Worm (Caenorhabditis elegans) whole organism, L2 larva: ENCODE data around the gene stdh-3.

ENCODE experiments used
- ZK546.5 ChIP-seq: sonication (generic microtip); optimal IDR thresholded peaks from 2 replicates; lab custom pipeline; 2017; ENCODE audit warnings: missing biosample characterization, missing genetic modification characterization
- alr-1 ChIP-seq: fragments of 150-350 bp; optimal IDR thresholded peaks from 2 replicates; lab custom pipeline; 2014; ENCODE audit warnings: missing biosample characterization, missing genetic modification characterization
- ama-1 ChIP-seq: fragments of 150-350 bp; optimal IDR thresholded peaks from 2 replicates; lab custom pipeline; 2018; ENCODE audit warnings: inconsistent platforms
- blmp-1 ChIP-seq: sonication (generic microtip); optimal IDR thresholded peaks from 2 replicates; lab custom pipeline; 2017; ENCODE audit warnings: missing genetic modification characterization, mild to moderate bottlenecking, missing compliant biosample characterization, antibody characterized with exemption, moderate library complexity; ENCODE audit not compliant: insufficient read depth
- ceh-16 ChIP-seq: fragments of 150-350 bp; optimal IDR thresholded peaks from 2 replicates; lab custom pipeline; 2014; ENCODE audit warnings: missing biosample characterization, missing genetic modification characterization
- ceh-82 ChIP-seq: fragments of 150-350 bp; optimal IDR thresholded peaks from 2 replicates; lab custom pipeline; 2014; ENCODE audit warnings: missing biosample characterization, missing genetic modification characterization
- crh-2 ChIP-seq: sonication (generic microtip); optimal IDR thresholded peaks from 2 replicates; lab custom pipeline; 2017; ENCODE audit warnings: missing biosample characterization, missing genetic modification characterization
- elt-1 ChIP-seq: fragments of 150-350 bp; optimal IDR thresholded peaks from 2 replicates; lab custom pipeline; 2014; ENCODE audit warnings: missing biosample characterization, missing genetic modification characterization
- elt-3 ChIP-seq: sonication (generic microtip); optimal IDR thresholded peaks from 2 replicates; lab custom pipeline; 2017; ENCODE audit warnings: missing biosample characterization, missing genetic modification characterization
- fos-1 ChIP-seq: fragments of 150-350 bp; optimal IDR thresholded peaks from 2 replicates; lab custom pipeline; 2014; ENCODE audit warnings: missing biosample characterization, missing genetic modification characterization
- lin-11 ChIP-seq: fragments of 150-350 bp; sonication (generic microtip); optimal IDR thresholded peaks from 2 replicates; lab custom pipeline; 2014; ENCODE audit warnings: missing biosample characterization, missing genetic modification characterization, inconsistent platforms, mixed read lengths
- lin-39 ChIP-seq: fragments of 150-350 bp; optimal IDR thresholded peaks from 2 replicates; lab custom pipeline; 2014; ENCODE audit warnings: missing biosample characterization, missing genetic modification reagents, missing genetic modification characterization
- lsy-2 ChIP-seq, 2 experiments: fragments of 150-350 bp in 1 of 2; sonication (generic microtip) in 1 of 2; optimal IDR thresholded peaks; 2 replicates each; lab custom pipeline; 2014 to 2017; ENCODE audit warnings: missing biosample characterization in 2 of 2, missing genetic modification characterization in 2 of 2
- mbf-1 ChIP-seq: sonication (generic microtip); optimal IDR thresholded peaks from 2 replicates; lab custom pipeline; 2017; ENCODE audit warnings: missing biosample characterization, missing genetic modification characterization
- nhr-10 ChIP-seq: sonication (generic microtip); optimal IDR thresholded peaks from 2 replicates; lab custom pipeline; 2017; ENCODE audit warnings: missing biosample characterization, missing genetic modification characterization
- nhr-11 ChIP-seq: fragments of 150-350 bp; optimal IDR thresholded peaks from 2 replicates; lab custom pipeline; 2014; ENCODE audit warnings: missing biosample characterization, missing genetic modification characterization
- nhr-12 ChIP-seq: fragments of 150-350 bp; optimal IDR thresholded peaks from 2 replicates; lab custom pipeline; 2014; ENCODE audit warnings: missing biosample characterization, missing genetic modification characterization
- nhr-21 ChIP-seq: fragments of 150-350 bp; optimal IDR thresholded peaks from 2 replicates; lab custom pipeline; 2014; ENCODE audit warnings: missing biosample characterization, missing genetic modification characterization
- nhr-23 ChIP-seq: fragments of 150-350 bp; optimal IDR thresholded peaks from 2 replicates; lab custom pipeline; 2014; ENCODE audit warnings: missing biosample characterization, missing genetic modification reagents, missing genetic modification characterization
- nhr-237 ChIP-seq: fragments of 150-350 bp; optimal IDR thresholded peaks from 2 replicates; lab custom pipeline; 2014; ENCODE audit warnings: missing biosample characterization, missing genetic modification characterization
- nhr-25 ChIP-seq: fragments of 150-350 bp; sonication (generic microtip); optimal IDR thresholded peaks from 3 replicates; lab custom pipeline; 2014; ENCODE audit warnings: missing biosample characterization, missing genetic modification characterization
- nhr-6 ChIP-seq: fragments of 150-350 bp; optimal IDR thresholded peaks from 2 replicates; lab custom pipeline; 2014; ENCODE audit warnings: missing biosample characterization, missing genetic modification characterization
- nhr-77 ChIP-seq: fragments of 150-350 bp; optimal IDR thresholded peaks from 2 replicates; lab custom pipeline; 2014; ENCODE audit warnings: missing biosample characterization, missing genetic modification characterization
- peb-1 ChIP-seq: fragments of 150-350 bp; optimal IDR thresholded peaks from 2 replicates; lab custom pipeline; 2014; ENCODE audit warnings: missing biosample characterization, missing genetic modification characterization
- sem-4 ChIP-seq: fragments of 150-350 bp; optimal IDR thresholded peaks from 2 replicates; lab custom pipeline; 2014; ENCODE audit warnings: missing biosample characterization, missing genetic modification reagents, missing genetic modification characterization
- skn-1 ChIP-seq: sonication (generic microtip); optimal IDR thresholded peaks from 2 replicates; lab custom pipeline; 2017; ENCODE audit warnings: missing biosample characterization, missing genetic modification characterization
- sma-3 ChIP-seq: sonication (generic microtip); optimal IDR thresholded peaks from 2 replicates; lab custom pipeline; 2016; ENCODE audit warnings: missing genetic modification reagents, missing genetic modification characterization, missing compliant biosample characterization
- sma-9 ChIP-seq, 2 experiments: fragments of 150-350 bp in 1 of 2; sonication (generic microtip) in 1 of 2; optimal IDR thresholded peaks; 2 replicates each; lab custom pipeline; 2014 to 2016; ENCODE audit warnings: missing genetic modification characterization in 2 of 2, mild to moderate bottlenecking in 1 of 2, missing biosample characterization in 1 of 2, missing compliant biosample characterization in 1 of 2, missing genetic modification reagents in 1 of 2, moderate library complexity in 1 of 2
- snpc-4 ChIP-seq: fragments of 150-350 bp; optimal IDR thresholded peaks from 2 replicates; lab custom pipeline; 2014; ENCODE audit warnings: missing biosample characterization, missing genetic modification characterization
- zag-1 ChIP-seq: fragments of 150-350 bp; optimal IDR thresholded peaks from 2 replicates; lab custom pipeline; 2014; ENCODE audit warnings: missing biosample characterization, missing genetic modification characterization
- ztf-1 ChIP-seq: fragments of 200-800 bp; sonication (Bioruptor generic); conservative IDR thresholded peaks from 2 replicates; pipeline ENCODE4 v1.3.6; 2022; ENCODE audit warnings: missing genetic modification characterization, missing compliant biosample characterization
- ztf-11 ChIP-seq: sonication (generic microtip); optimal IDR thresholded peaks from 2 replicates; lab custom pipeline; 2017; ENCODE audit warnings: missing biosample characterization, missing genetic modification characterization

The stdh-3 gene

ce11 chrV:13904446-13904845 is at the start of gene stdh-3:
TSS of gene stdh-3 (plus strand) at chrV:13904611.
- TF ChIP-seq nhr-23 (no peak), nhr-11 (tag; lab: Kevin White, UChicago) (no peak), elt-3 (no peak), ceh-16 (no peak), ZK546.5 (no peak), nhr-12 (no peak), lsy-2 (tag; optimal IDR thresholded peaks at IDR 0.05; lab: Kevin White, UChicago) (no peak), ceh-82 (tag; lab: Kevin White, UChicago) (no peak), blmp-1 (tag; lab: Kevin White, UChicago) (no peak), skn-1 (tag; lab: Kevin White, UChicago) (no peak), nhr-6 (tag; lab: Kevin White, UChicago) (no peak), lin-39 (tag; lab: Kevin White, UChicago) (no peak)
- TF ChIP-seq, all 48 proteins: peak for 0

- TF ChIP-seq elt-3: no peak
- no peak for TF ChIP-seq mbf-1
- TF ChIP-seq ceh-82 (tag; lab: Kevin White, UChicago): no peak
- no peak for TF ChIP-seq nhr-77 (tag; lab: Kevin White, UChicago)
- no peak for TF ChIP-seq lin-39 (tag; lab: Kevin White, UChicago)
These were observed 48.0 kb upstream of the stdh-3 start, which contains the start of gene srx-134 for ce11 chrV:13856376-13856775. TSS of gene srx-134 (minus strand) at chrV:13856476.

- TF ChIP-seq elt-1 (no peak), lsy-2 (tag; optimal IDR thresholded peaks at IDR 0.05; lab: Kevin White, UChicago) (no peak)
These were observed 47.3 kb upstream of the stdh-3 start, which contains the start of gene srx-136 for ce11 chrV:13857132-13857531. TSS of gene srx-136 (plus strand) at chrV:13857432.

ce11 chrV:13858906-13859305 is 45.5 kb upstream of the stdh-3 start, which contains the start of gene srx-135:
TSS of gene srx-135 (plus strand) at chrV:13859206.
- TF ChIP-seq snpc-4 (tag; lab: Kevin White, UChicago) (no peak), nhr-10 (tag; lab: Kevin White, UChicago) (no peak), nhr-77 (tag; lab: Kevin White, UChicago) (no peak), elt-3 (no peak), ztf-1 (GFP tag; lab: Robert Waterston, UW) (no peak), ceh-82 (tag; lab: Kevin White, UChicago) (no peak), alr-1 (tag; lab: Kevin White, UChicago) (no peak), zag-1 (tag; lab: Kevin White, UChicago) (no peak), ceh-16 (no peak), peb-1 (no peak), nhr-237 (tag; lab: Kevin White, UChicago) (no peak), nhr-23 (no peak), ama-1 (lab: Kevin White, UChicago) (no peak), elt-1 (no peak), fos-1 (tag; lab: Kevin White, UChicago) (no peak), nhr-21 (tag; lab: Kevin White, UChicago) (no peak), sma-9 (GFP tag; optimal IDR thresholded peaks at IDR 0.05; lab: Kevin White, UChicago) (no peak), sma-9 (tag; optimal IDR thresholded peaks at IDR 0.05; lab: Kevin White, UChicago) (no peak), sem-4 (tag; lab: Kevin White, UChicago) (no peak), crh-2 (tag; lab: Kevin White, UChicago) (no peak), nhr-6 (tag; lab: Kevin White, UChicago) (no peak)

DNA sequence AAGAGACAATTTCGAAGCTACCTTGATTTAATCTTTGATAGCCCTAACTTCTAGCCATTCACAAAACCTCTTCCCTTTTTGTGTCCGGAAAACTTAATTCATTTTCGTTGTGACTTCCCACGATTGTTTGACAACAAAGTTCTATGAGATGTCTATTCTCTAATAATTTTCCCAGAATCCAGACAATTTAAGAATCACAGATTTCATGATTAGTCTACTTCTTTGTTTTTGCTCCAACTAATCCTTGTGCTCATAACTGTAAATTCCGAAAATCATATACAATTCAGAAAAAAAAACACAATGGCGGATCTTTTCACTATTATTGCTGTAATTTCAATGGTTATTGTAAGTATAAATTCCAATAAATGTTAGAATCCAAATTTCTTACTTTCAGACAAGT is 41.9 kb upstream of the stdh-3 start, which contains the start of gene srx-137:
Gene srx-137 (plus strand): TSS at position 301 of the 400 bp plus-strand sequence.
- no peak for TF ChIP-seq lin-11
- no peak for TF ChIP-seq nhr-77 (tag; lab: Kevin White, UChicago)
- TF ChIP-seq nhr-25 (tag; lab: Kevin White, UChicago): no peak

- TF ChIP-seq snpc-4 (tag; lab: Kevin White, UChicago) (no peak), ztf-11 (tag; lab: Kevin White, UChicago) (no peak), lsy-2 (tag; optimal IDR thresholded peaks at IDR 0.05; lab: Kevin White, UChicago) (no peak), sma-3 (GFP tag; lab: Kevin White, UChicago) (no peak), elt-3 (no peak)
These were observed 40.7 kb upstream of the stdh-3 start for ce11 chrV:13863700-13864099.
